Worm (Caenorhabditis elegans) whole organism, young adult: Measurements from ENCODE around the gene cyp-34A9.

Experiments used
- B0261.1 ChIP-seq: sonication (generic microtip); optimal IDR thresholded peaks from 2 replicates; lab custom pipeline; 2016; ENCODE audit warnings: mild to moderate bottlenecking, missing genetic modification characterization, moderate library complexity, missing compliant biosample characterization
- C17E4.6 ChIP-seq: fragments of 200-800 bp; sonication (Bioruptor generic); IDR thresholded peaks from 2 replicates; pipeline ENCODE4 v1.3.6; 2022; ENCODE audit warnings: missing genetic modification reagents, missing genetic modification characterization, missing compliant biosample characterization
- F55B11.4 ChIP-seq: sonication (generic microtip); optimal IDR thresholded peaks from 2 replicates; lab custom pipeline; 2016; ENCODE audit warnings: missing compliant biosample characterization, missing genetic modification characterization, borderline replicate concordance; ENCODE audit not compliant: insufficient read depth
- Y53F4B.3 ChIP-seq: fragments of 200-800 bp; sonication (Bioruptor generic); IDR thresholded peaks from 2 replicates; pipeline ENCODE4 v1.3.6; 2022; ENCODE audit warnings: missing genetic modification reagents, missing genetic modification characterization, missing compliant biosample characterization
- Y67H2A.10 ChIP-seq: fragments of 200-800 bp; sonication (Bioruptor generic); conservative IDR thresholded peaks from 2 replicates; pipeline ENCODE4 v1.3.6; 2022; ENCODE audit warnings: missing genetic modification reagents, missing genetic modification characterization, missing compliant biosample characterization
- Y79H2A.3 ChIP-seq: fragments of 200-800 bp; sonication (Bioruptor generic); conservative IDR thresholded peaks from 2 replicates; pipeline ENCODE4 v1.3.6; 2022; ENCODE audit warnings: missing genetic modification reagents, missing genetic modification characterization, missing compliant biosample characterization
- Y95B8A.8 ChIP-seq: fragments of 200-800 bp; sonication (Bioruptor generic); IDR thresholded peaks from 2 replicates; pipeline ENCODE4 v1.3.6; 2022; ENCODE audit warnings: missing genetic modification reagents, missing genetic modification characterization, missing compliant biosample characterization
- aptf-3 ChIP-seq: fragments of 200-800 bp; sonication (Bioruptor generic); IDR thresholded peaks from 2 replicates; pipeline ENCODE4 v1.3.6; 2022; ENCODE audit warnings: missing genetic modification characterization, missing compliant biosample characterization
- bed-2 ChIP-seq: fragments of 200-800 bp; sonication (Bioruptor generic); IDR thresholded peaks from 2 replicates; pipeline ENCODE4 v1.3.6; 2022; ENCODE audit warnings: missing genetic modification reagents, missing genetic modification characterization, missing compliant biosample characterization
- cebp-1 ChIP-seq, 2 experiments: fragments of 200-800 bp in 1 of 2; sonication (Bioruptor generic) in 1 of 2; sonication (generic microtip) in 1 of 2; IDR thresholded peaks in 1 of 2; optimal IDR thresholded peaks in 1 of 2; 2 replicates each; pipeline versions ENCODE4 v1.3.6 to Lab custom; 2017 to 2022; ENCODE audit warnings: missing compliant biosample characterization in 2 of 2, missing genetic modification characterization in 2 of 2, mild to moderate bottlenecking in 1 of 2, missing genetic modification reagents in 1 of 2, moderate library complexity in 1 of 2
- ceh-40 ChIP-seq: fragments of 200-800 bp; sonication (Bioruptor generic); IDR thresholded peaks from 2 replicates; pipeline ENCODE4 v1.3.6; 2022; ENCODE audit warnings: missing genetic modification characterization, missing compliant biosample characterization
- dox-1 ChIP-seq: fragments of 200-800 bp; sonication (Bioruptor generic); IDR thresholded peaks from 2 replicates; pipeline ENCODE4 v1.3.6; 2022; ENCODE audit warnings: missing genetic modification reagents, missing genetic modification characterization, missing compliant biosample characterization
- dpl-1 ChIP-seq: fragments of 150-350 bp; optimal IDR thresholded peaks from 2 replicates; lab custom pipeline; 2014; ENCODE audit warnings: missing biosample characterization, missing genetic modification reagents, missing genetic modification characterization
- egl-18 ChIP-seq: fragments of 200-800 bp; sonication (Bioruptor generic); IDR thresholded peaks from 2 replicates; pipeline ENCODE4 v1.3.6; 2022; ENCODE audit warnings: missing genetic modification reagents, missing genetic modification characterization, missing compliant biosample characterization
- ekl-4 ChIP-seq: fragments of 200-800 bp; sonication (Bioruptor generic); IDR thresholded peaks from 2 replicates; pipeline ENCODE4 v1.3.6; 2022; ENCODE audit warnings: missing genetic modification reagents, missing genetic modification characterization, missing compliant biosample characterization
- fkh-3 ChIP-seq: sonication (generic microtip); optimal IDR thresholded peaks from 2 replicates; lab custom pipeline; 2016; ENCODE audit warnings: mild to moderate bottlenecking, missing genetic modification characterization, missing compliant biosample characterization
- him-1 ChIP-seq: sonication (generic microtip); optimal IDR thresholded peaks from 2 replicates; lab custom pipeline; 2016; ENCODE audit warnings: missing genotype, missing genetic modification reagents, missing genetic modification characterization, missing compliant biosample characterization
- hlh-12 ChIP-seq: sonication (generic microtip); optimal IDR thresholded peaks from 2 replicates; lab custom pipeline; 2016; ENCODE audit warnings: missing genetic modification characterization, missing compliant biosample characterization
- hmg-20 ChIP-seq: fragments of 200-800 bp; sonication (Bioruptor generic); IDR thresholded peaks from 2 replicates; pipeline ENCODE4 v1.3.6; 2022; ENCODE audit warnings: missing genetic modification reagents, missing genetic modification characterization, missing compliant biosample characterization
- lag-1 ChIP-seq: fragments of 200-800 bp; sonication (Bioruptor generic); IDR thresholded peaks from 2 replicates; pipeline ENCODE4 v1.3.6; 2022; ENCODE audit warnings: missing genetic modification reagents, missing genetic modification characterization, missing compliant biosample characterization
- let-607 ChIP-seq, 2 experiments: fragments of 200-800 bp in 1 of 2; sonication (Bioruptor generic) in 1 of 2; sonication (generic microtip) in 1 of 2; optimal IDR thresholded peaks; 2 replicates each; lab custom pipeline; 2016 to 2018; ENCODE audit warnings: mild to moderate bottlenecking in 2 of 2, missing compliant biosample characterization in 2 of 2, missing genetic modification characterization in 2 of 2, moderate library complexity in 2 of 2, missing genotype in 1 of 2
- lin-35 ChIP-seq, 3 experiments: fragments of 150-350 bp in 2 of 3; sonication (generic microtip) in 1 of 3; optimal IDR thresholded peaks; 2 replicates each; lab custom pipeline; 2014 to 2018; ENCODE audit warnings: missing biosample characterization in 3 of 3, missing genetic modification characterization in 3 of 3, missing genetic modification reagents in 3 of 3
- lir-1 ChIP-seq: fragments of 200-800 bp; sonication (Bioruptor generic); conservative IDR thresholded peaks from 2 replicates; pipeline ENCODE4 v1.3.6; 2022; ENCODE audit warnings: missing genetic modification reagents, missing genetic modification characterization, missing compliant biosample characterization
- lsl-1 ChIP-seq: fragments of 200-800 bp; sonication (Bioruptor generic); optimal IDR thresholded peaks from 2 replicates; lab custom pipeline; 2018; ENCODE audit warnings: mild to moderate bottlenecking, missing genetic modification characterization, moderate library complexity, missing compliant biosample characterization
- lsy-27 ChIP-seq: sonication (generic microtip); optimal IDR thresholded peaks from 2 replicates; lab custom pipeline; 2017; ENCODE audit warnings: missing genetic modification characterization, mild to moderate bottlenecking, missing compliant biosample characterization, antibody characterized with exemption, missing genotype, borderline replicate concordance; ENCODE audit not compliant: insufficient read depth
- madf-10 ChIP-seq: sonication (generic microtip); optimal IDR thresholded peaks from 2 replicates; lab custom pipeline; 2016; ENCODE audit warnings: mild to moderate bottlenecking, missing genetic modification characterization, missing compliant biosample characterization
- madf-6 ChIP-seq: fragments of 200-800 bp; sonication (Bioruptor generic); IDR thresholded peaks from 2 replicates; pipeline ENCODE4 v1.3.6; 2022; ENCODE audit warnings: missing genetic modification reagents, missing genetic modification characterization, missing compliant biosample characterization
- mel-28 ChIP-seq: sonication (generic microtip); optimal IDR thresholded peaks from 2 replicates; lab custom pipeline; 2016; ENCODE audit warnings: borderline replicate concordance, mild to moderate bottlenecking, missing genetic modification characterization, missing compliant biosample characterization
- mxl-1 ChIP-seq: sonication (generic microtip); optimal IDR thresholded peaks from 2 replicates; lab custom pipeline; 2016; ENCODE audit warnings: missing genetic modification characterization, missing compliant biosample characterization
- nhr-179 ChIP-seq: sonication (generic microtip); optimal IDR thresholded peaks from 2 replicates; lab custom pipeline; 2016; ENCODE audit warnings: mild to moderate bottlenecking, missing genetic modification characterization, missing compliant biosample characterization
- nhr-27 ChIP-seq: fragments of 200-800 bp; sonication (Bioruptor generic); optimal IDR thresholded peaks from 2 replicates; lab custom pipeline; 2018; ENCODE audit warnings: mild to moderate bottlenecking, missing genetic modification characterization, moderate library complexity, missing compliant biosample characterization
- nhr-90 ChIP-seq: sonication (generic microtip); optimal IDR thresholded peaks from 2 replicates; lab custom pipeline; 2016; ENCODE audit warnings: missing genotype, mild to moderate bottlenecking, missing genetic modification characterization, missing compliant biosample characterization
- pbrm-1 ChIP-seq: fragments of 200-800 bp; sonication (Bioruptor generic); IDR thresholded peaks from 2 replicates; pipeline ENCODE4 v1.3.6; 2022; ENCODE audit warnings: missing genetic modification reagents, missing genetic modification characterization, missing compliant biosample characterization
- sea-2 ChIP-seq: fragments of 200-800 bp; sonication (Bioruptor generic); IDR thresholded peaks from 2 replicates; pipeline ENCODE4 v1.3.6; 2022; ENCODE audit warnings: missing genetic modification characterization, missing compliant biosample characterization
- snpc-1.3 ChIP-seq: sonication (generic microtip); optimal IDR thresholded peaks from 2 replicates; lab custom pipeline; 2017; ENCODE audit warnings: missing genetic modification characterization, mild to moderate bottlenecking, missing compliant biosample characterization, antibody characterized with exemption, moderate library complexity, missing genotype, missing genetic modification reagents; ENCODE audit not compliant: insufficient read depth
- snpc-3.4 ChIP-seq: sonication (generic microtip); optimal IDR thresholded peaks from 2 replicates; lab custom pipeline; 2017; ENCODE audit warnings: missing genetic modification characterization, mild to moderate bottlenecking, missing compliant biosample characterization, antibody characterized with exemption, moderate library complexity, missing genotype, missing genetic modification reagents
- sptf-2 ChIP-seq: fragments of 200-800 bp; sonication (Bioruptor generic); optimal IDR thresholded peaks from 2 replicates; lab custom pipeline; 2018; ENCODE audit warnings: mild to moderate bottlenecking, missing genetic modification characterization, missing compliant biosample characterization
- tbx-9 ChIP-seq: sonication (generic microtip); optimal IDR thresholded peaks from 2 replicates; lab custom pipeline; 2016; ENCODE audit warnings: borderline replicate concordance, missing genetic modification characterization, inconsistent platforms, missing compliant biosample characterization
- unc-130 ChIP-seq: sonication (generic microtip); optimal IDR thresholded peaks from 2 replicates; lab custom pipeline; 2016; ENCODE audit warnings: missing genetic modification reagents, missing genetic modification characterization, missing compliant biosample characterization
- zim-3 ChIP-seq: sonication (generic microtip); optimal IDR thresholded peaks from 2 replicates; lab custom pipeline; 2017; ENCODE audit warnings: mild to moderate bottlenecking, missing genetic modification characterization, moderate library complexity, missing compliant biosample characterization
- ztf-25 ChIP-seq: fragments of 200-800 bp; sonication (Bioruptor generic); IDR thresholded peaks from 2 replicates; pipeline ENCODE4 v1.3.6; 2022; ENCODE audit warnings: missing genetic modification reagents, missing genetic modification characterization, missing compliant biosample characterization
- ztf-26 ChIP-seq: sonication (generic microtip); optimal IDR thresholded peaks from 2 replicates; lab custom pipeline; 2017; ENCODE audit warnings: missing genetic modification characterization, missing compliant biosample characterization
- ztf-6 ChIP-seq: fragments of 200-800 bp; sonication (Bioruptor generic); IDR thresholded peaks from 2 replicates; pipeline ENCODE4 v1.3.6; 2022; ENCODE audit warnings: missing genetic modification reagents, missing genetic modification characterization, missing compliant biosample characterization

cyp-34A9 gene

ce11 chrV:3984178-3984577, 13.8 kb upstream of the cyp-34A9 start, which contains the start of gene nlp-29:
Gene nlp-29 (plus strand): TSS chrV:3984425.
- no peak for TF ChIP-seq madf-10 (tag; lab: Kevin White, UChicago)
- TF ChIP-seq Y67H2A.10 (GFP tag; lab: Robert Waterston, UW): no peak
- TF ChIP-seq dox-1 (GFP tag; lab: Robert Waterston, UW): no peak
- no peak for TF ChIP-seq unc-130
- TF ChIP-seq C17E4.6 (GFP tag; lab: Robert Waterston, UW): no peak
- TF ChIP-seq cebp-1 (GFP tag; IDR thresholded peaks at IDR 0.05; lab: Robert Waterston, UW): no peak
- TF ChIP-seq cebp-1 (tag; optimal IDR thresholded peaks at IDR 0.05; lab: Kevin White, UChicago): no peak
- TF ChIP-seq Y53F4B.3 (GFP tag; lab: Robert Waterston, UW): no peak
- TF ChIP-seq ztf-25 (GFP tag; lab: Robert Waterston, UW): no peak
- TF ChIP-seq him-1: no peak
- no peak for TF ChIP-seq sea-2 (GFP tag; lab: Robert Waterston, UW)
- TF ChIP-seq lir-1 (GFP tag; lab: Robert Waterston, UW): no peak
- no peak for TF ChIP-seq ztf-26
- no peak for TF ChIP-seq hlh-12 (tag; lab: Kevin White, UChicago)
- TF ChIP-seq lsl-1 (GFP tag; lab: Kevin White, UChicago): no peak
- TF ChIP-seq lsy-27: no peak
- no peak for TF ChIP-seq zim-3 (tag; lab: Kevin White, UChicago)

ce11 chrV:3981680-3982079, 11.3 kb upstream of the cyp-34A9 start, which contains the start of gene nlp-30:
Gene nlp-30 (plus strand): TSS chrV:3981980.
- TF ChIP-seq madf-6 (GFP tag; lab: Robert Waterston, UW) (no peak), nhr-179 (tag; lab: Kevin White, UChicago) (no peak), mel-28 (no peak), B0261.1 (tag; lab: Kevin White, UChicago) (no peak), lin-35 (GFP tag; optimal IDR thresholded peaks at IDR 0.05; lab: Kevin White, UChicago) (no peak), hmg-20 (GFP tag; lab: Robert Waterston, UW) (no peak), pbrm-1 (GFP tag; lab: Robert Waterston, UW) (no peak), ztf-6 (GFP tag; lab: Robert Waterston, UW) (no peak), snpc-3.4 (tag; lab: Kevin White, UChicago) (no peak)

ce11 chrV:3980228-3980933, 10.0 kb upstream of the cyp-34A9 start:
- TF ChIP-seq mxl-1 (tag; lab: Kevin White, UChicago): no peak
- no peak for TF ChIP-seq snpc-1.3
- no peak for TF ChIP-seq bed-2 (GFP tag; lab: Robert Waterston, UW)
- no peak for TF ChIP-seq Y95B8A.8
- TF ChIP-seq Y79H2A.3 (GFP tag; lab: Robert Waterston, UW): no peak
- TF ChIP-seq ceh-40 (GFP tag; lab: Robert Waterston, UW): no peak
- no peak for TF ChIP-seq fkh-3 (tag; lab: Kevin White, UChicago)
- no peak for TF ChIP-seq let-607 (tag; optimal IDR thresholded peaks at IDR 0.05; lab: Kevin White, UChicago)

ce11 chrV:3979819-3980218, 9.5 kb upstream of the cyp-34A9 start, which contains the start of gene nlp-31:
Gene nlp-31 (plus strand): TSS chrV:3980055.
- TF ChIP-seq lag-1 (GFP tag; lab: Robert Waterston, UW) (no peak), ekl-4 (no peak), aptf-3 (GFP tag; lab: Robert Waterston, UW) (no peak), F55B11.4 (no peak), zim-3 (tag; lab: Kevin White, UChicago) (no peak), mel-28 (no peak), egl-18 (GFP tag; lab: Robert Waterston, UW) (no peak), sptf-2 (GFP tag; lab: Kevin White, UChicago) (no peak), tbx-9 (no peak), ceh-40 (GFP tag; lab: Robert Waterston, UW) (no peak), nhr-90 (tag; lab: Kevin White, UChicago) (no peak), mxl-1 (tag; lab: Kevin White, UChicago) (no peak), dpl-1 (no peak), nhr-27 (no peak)
